Worm (Caenorhabditis elegans) whole organism, young adult: Measurements from ENCODE around the gene let-767.

Source experiments
- B0019.2 ChIP-seq: fragments of 200-800 bp; sonication (Bioruptor generic); conservative IDR thresholded peaks from 2 replicates; pipeline ENCODE4 v1.3.6; 2022; ENCODE audit warnings: missing genetic modification reagents, missing genetic modification characterization, missing compliant biosample characterization
- B0261.1 ChIP-seq: sonication (generic microtip); optimal IDR thresholded peaks from 2 replicates; lab custom pipeline; 2016; ENCODE audit warnings: mild to moderate bottlenecking, missing genetic modification characterization, moderate library complexity, missing compliant biosample characterization
- B0336.3 ChIP-seq: fragments of 200-800 bp; sonication (Bioruptor generic); IDR thresholded peaks from 2 replicates; pipeline ENCODE4 v1.3.6; 2022; ENCODE audit warnings: missing genetic modification characterization, missing compliant biosample characterization
- C06A6.2 ChIP-seq: fragments of 200-800 bp; sonication (Bioruptor generic); conservative IDR thresholded peaks from 2 replicates; pipeline ENCODE4 v1.3.6; 2022; ENCODE audit warnings: missing genetic modification characterization, missing compliant biosample characterization
- D2030.7 ChIP-seq: fragments of 200-800 bp; sonication (Bioruptor generic); IDR thresholded peaks from 2 replicates; pipeline ENCODE4 v1.3.6; 2022; ENCODE audit warnings: missing genetic modification reagents, missing genetic modification characterization, missing compliant biosample characterization
- F23B12.7 ChIP-seq: sonication (generic microtip); optimal IDR thresholded peaks from 2 replicates; lab custom pipeline; 2017; ENCODE audit warnings: missing genetic modification characterization, mild to moderate bottlenecking, missing compliant biosample characterization, antibody characterized with exemption, moderate library complexity; ENCODE audit not compliant: insufficient read depth
- F57C9.4 ChIP-seq: sonication (generic microtip); optimal IDR thresholded peaks from 2 replicates; lab custom pipeline; 2017; ENCODE audit warnings: mild to moderate bottlenecking, missing genetic modification characterization, missing compliant biosample characterization
- K11D2.4 ChIP-seq: fragments of 200-800 bp; sonication (Bioruptor generic); IDR thresholded peaks from 2 replicates; pipeline ENCODE4 v1.3.6; 2022; ENCODE audit warnings: missing genetic modification reagents, missing genetic modification characterization, missing compliant biosample characterization
- Y53F4B.3 ChIP-seq: fragments of 200-800 bp; sonication (Bioruptor generic); IDR thresholded peaks from 2 replicates; pipeline ENCODE4 v1.3.6; 2022; ENCODE audit warnings: missing genetic modification reagents, missing genetic modification characterization, missing compliant biosample characterization
- Y53G8AR.9 ChIP-seq: fragments of 200-800 bp; sonication (Bioruptor generic); conservative IDR thresholded peaks from 2 replicates; pipeline ENCODE4 v1.3.6; 2022; ENCODE audit warnings: missing genetic modification reagents, missing genetic modification characterization, missing compliant biosample characterization
- Y79H2A.3 ChIP-seq: fragments of 200-800 bp; sonication (Bioruptor generic); conservative IDR thresholded peaks from 2 replicates; pipeline ENCODE4 v1.3.6; 2022; ENCODE audit warnings: missing genetic modification reagents, missing genetic modification characterization, missing compliant biosample characterization
- akir-1 ChIP-seq: fragments of 200-800 bp; sonication (Bioruptor generic); optimal IDR thresholded peaks from 2 replicates; lab custom pipeline; 2018; ENCODE audit warnings: mild to moderate bottlenecking, missing genetic modification characterization, moderate library complexity, missing compliant biosample characterization
- athp-1 ChIP-seq: sonication (generic microtip); optimal IDR thresholded peaks from 2 replicates; lab custom pipeline; 2017; ENCODE audit warnings: mild to moderate bottlenecking, missing genetic modification characterization, missing compliant biosample characterization
- attf-6 ChIP-seq: fragments of 200-800 bp; sonication (Bioruptor generic); IDR thresholded peaks from 2 replicates; pipeline ENCODE4 v1.3.6; 2022; ENCODE audit warnings: missing genetic modification reagents, missing genetic modification characterization, missing compliant biosample characterization
- bed-1 ChIP-seq: fragments of 200-800 bp; sonication (Bioruptor generic); IDR thresholded peaks from 2 replicates; pipeline ENCODE4 v1.3.6; 2022; ENCODE audit warnings: missing genetic modification reagents, missing genetic modification characterization, missing compliant biosample characterization
- bed-2 ChIP-seq: fragments of 200-800 bp; sonication (Bioruptor generic); IDR thresholded peaks from 2 replicates; pipeline ENCODE4 v1.3.6; 2022; ENCODE audit warnings: missing genetic modification reagents, missing genetic modification characterization, missing compliant biosample characterization
- cebp-1 ChIP-seq, 2 experiments: fragments of 200-800 bp in 1 of 2; sonication (Bioruptor generic) in 1 of 2; sonication (generic microtip) in 1 of 2; IDR thresholded peaks in 1 of 2; optimal IDR thresholded peaks in 1 of 2; 2 replicates each; pipeline versions ENCODE4 v1.3.6 to Lab custom; 2017 to 2022; ENCODE audit warnings: missing compliant biosample characterization in 2 of 2, missing genetic modification characterization in 2 of 2, mild to moderate bottlenecking in 1 of 2, missing genetic modification reagents in 1 of 2, moderate library complexity in 1 of 2
- ceh-100 ChIP-seq: fragments of 200-800 bp; sonication (Bioruptor generic); IDR thresholded peaks from 2 replicates; pipeline ENCODE4 v1.3.6; 2022; ENCODE audit warnings: missing genetic modification reagents, missing genetic modification characterization, missing compliant biosample characterization
- dox-1 ChIP-seq: fragments of 200-800 bp; sonication (Bioruptor generic); IDR thresholded peaks from 2 replicates; pipeline ENCODE4 v1.3.6; 2022; ENCODE audit warnings: missing genetic modification reagents, missing genetic modification characterization, missing compliant biosample characterization
- efl-1 ChIP-seq: fragments of 150-350 bp; optimal IDR thresholded peaks from 2 replicates; lab custom pipeline; 2014; ENCODE audit warnings: missing biosample characterization, missing genetic modification reagents, missing genetic modification characterization
- egrh-3 ChIP-seq: fragments of 200-800 bp; sonication (Bioruptor generic); IDR thresholded peaks from 2 replicates; pipeline ENCODE4 v1.3.6; 2022; ENCODE audit warnings: missing genetic modification reagents, missing genetic modification characterization, missing compliant biosample characterization
- ets-4 ChIP-seq: fragments of 200-800 bp; sonication (Bioruptor generic); optimal IDR thresholded peaks from 2 replicates; lab custom pipeline; 2018; ENCODE audit warnings: mild to moderate bottlenecking, missing genetic modification characterization, missing compliant biosample characterization
- fkh-3 ChIP-seq: sonication (generic microtip); optimal IDR thresholded peaks from 2 replicates; lab custom pipeline; 2016; ENCODE audit warnings: mild to moderate bottlenecking, missing genetic modification characterization, missing compliant biosample characterization
- gei-17 ChIP-seq: fragments of 200-800 bp; sonication (Bioruptor generic); optimal IDR thresholded peaks from 2 replicates; lab custom pipeline; 2018; ENCODE audit warnings: mild to moderate bottlenecking, missing genetic modification characterization, missing compliant biosample characterization
- lag-1 ChIP-seq: fragments of 200-800 bp; sonication (Bioruptor generic); IDR thresholded peaks from 2 replicates; pipeline ENCODE4 v1.3.6; 2022; ENCODE audit warnings: missing genetic modification reagents, missing genetic modification characterization, missing compliant biosample characterization
- let-607 ChIP-seq, 2 experiments: fragments of 200-800 bp in 1 of 2; sonication (Bioruptor generic) in 1 of 2; sonication (generic microtip) in 1 of 2; optimal IDR thresholded peaks; 2 replicates each; lab custom pipeline; 2016 to 2018; ENCODE audit warnings: mild to moderate bottlenecking in 2 of 2, missing compliant biosample characterization in 2 of 2, missing genetic modification characterization in 2 of 2, moderate library complexity in 2 of 2, missing genotype in 1 of 2
- lin-35 ChIP-seq, 3 experiments: fragments of 150-350 bp in 2 of 3; sonication (generic microtip) in 1 of 3; optimal IDR thresholded peaks; 2 replicates each; lab custom pipeline; 2014 to 2018; ENCODE audit warnings: missing biosample characterization in 3 of 3, missing genetic modification characterization in 3 of 3, missing genetic modification reagents in 3 of 3
- lsl-1 ChIP-seq: fragments of 200-800 bp; sonication (Bioruptor generic); optimal IDR thresholded peaks from 2 replicates; lab custom pipeline; 2018; ENCODE audit warnings: mild to moderate bottlenecking, missing genetic modification characterization, moderate library complexity, missing compliant biosample characterization
- lsy-27 ChIP-seq: sonication (generic microtip); optimal IDR thresholded peaks from 2 replicates; lab custom pipeline; 2017; ENCODE audit warnings: missing genetic modification characterization, mild to moderate bottlenecking, missing compliant biosample characterization, antibody characterized with exemption, missing genotype, borderline replicate concordance; ENCODE audit not compliant: insufficient read depth
- madf-10 ChIP-seq: sonication (generic microtip); optimal IDR thresholded peaks from 2 replicates; lab custom pipeline; 2016; ENCODE audit warnings: mild to moderate bottlenecking, missing genetic modification characterization, missing compliant biosample characterization
- madf-6 ChIP-seq: fragments of 200-800 bp; sonication (Bioruptor generic); IDR thresholded peaks from 2 replicates; pipeline ENCODE4 v1.3.6; 2022; ENCODE audit warnings: missing genetic modification reagents, missing genetic modification characterization, missing compliant biosample characterization
- madf-8 ChIP-seq: fragments of 200-800 bp; sonication (Bioruptor generic); conservative IDR thresholded peaks from 2 replicates; pipeline ENCODE4 v1.3.6; 2022; ENCODE audit warnings: missing genetic modification reagents, missing genetic modification characterization, missing compliant biosample characterization
- nhr-179 ChIP-seq: sonication (generic microtip); optimal IDR thresholded peaks from 2 replicates; lab custom pipeline; 2016; ENCODE audit warnings: mild to moderate bottlenecking, missing genetic modification characterization, missing compliant biosample characterization
- nhr-80 ChIP-seq: sonication (generic microtip); optimal IDR thresholded peaks from 2 replicates; lab custom pipeline; 2016; ENCODE audit warnings: missing genetic modification characterization, missing compliant biosample characterization
- pbrm-1 ChIP-seq: fragments of 200-800 bp; sonication (Bioruptor generic); IDR thresholded peaks from 2 replicates; pipeline ENCODE4 v1.3.6; 2022; ENCODE audit warnings: missing genetic modification reagents, missing genetic modification characterization, missing compliant biosample characterization
- sdz-38 ChIP-seq: sonication (generic microtip); optimal IDR thresholded peaks from 2 replicates; lab custom pipeline; 2016; ENCODE audit warnings: missing genotype, missing genetic modification characterization, missing compliant biosample characterization
- snpc-1.1 ChIP-seq: sonication (generic microtip); optimal IDR thresholded peaks from 2 replicates; lab custom pipeline; 2017; ENCODE audit warnings: missing genetic modification characterization, mild to moderate bottlenecking, missing compliant biosample characterization, antibody characterized with exemption, moderate library complexity, missing genotype, missing genetic modification reagents; ENCODE audit not compliant: insufficient read depth
- somi-1 ChIP-seq: fragments of 200-800 bp; sonication (Bioruptor generic); optimal IDR thresholded peaks from 2 replicates; lab custom pipeline; 2018; ENCODE audit warnings: mild to moderate bottlenecking, missing genetic modification characterization, missing compliant biosample characterization
- tbp1 ChIP-seq: fragments of 200-800 bp; sonication (Bioruptor generic); optimal IDR thresholded peaks from 2 replicates; lab custom pipeline; 2018; ENCODE audit warnings: mild to moderate bottlenecking, missing genetic modification characterization, missing compliant biosample characterization
- tlf-1 ChIP-seq: fragments of 200-800 bp; sonication (Bioruptor generic); optimal IDR thresholded peaks from 2 replicates; lab custom pipeline; 2018; ENCODE audit warnings: mild to moderate bottlenecking, missing genetic modification characterization, missing compliant biosample characterization
- unc-130 ChIP-seq: sonication (generic microtip); optimal IDR thresholded peaks from 2 replicates; lab custom pipeline; 2016; ENCODE audit warnings: missing genetic modification reagents, missing genetic modification characterization, missing compliant biosample characterization
- xnd-1 ChIP-seq: sonication (generic microtip); optimal IDR thresholded peaks from 2 replicates; lab custom pipeline; 2016; ENCODE audit warnings: missing genotype, missing genetic modification reagents, missing genetic modification characterization, missing compliant biosample characterization
- zfh-2 ChIP-seq: fragments of 200-800 bp; sonication (Bioruptor generic); conservative IDR thresholded peaks from 2 replicates; pipeline ENCODE4 v1.3.6; 2022; ENCODE audit warnings: missing genetic modification reagents, missing genetic modification characterization, missing compliant biosample characterization
- zim-3 ChIP-seq: sonication (generic microtip); optimal IDR thresholded peaks from 2 replicates; lab custom pipeline; 2017; ENCODE audit warnings: mild to moderate bottlenecking, missing genetic modification characterization, moderate library complexity, missing compliant biosample characterization
- ztf-22 ChIP-seq: fragments of 200-800 bp; sonication (Bioruptor generic); optimal IDR thresholded peaks from 2 replicates; lab custom pipeline; 2018; ENCODE audit warnings: mild to moderate bottlenecking, missing genetic modification characterization, moderate library complexity, missing compliant biosample characterization
- ztf-25 ChIP-seq: fragments of 200-800 bp; sonication (Bioruptor generic); IDR thresholded peaks from 2 replicates; pipeline ENCODE4 v1.3.6; 2022; ENCODE audit warnings: missing genetic modification reagents, missing genetic modification characterization, missing compliant biosample characterization
- ztf-3 ChIP-seq: fragments of 200-800 bp; sonication (Bioruptor generic); optimal IDR thresholded peaks from 2 replicates; lab custom pipeline; 2018; ENCODE audit warnings: mild to moderate bottlenecking, missing genetic modification characterization, missing compliant biosample characterization

let-767 gene

ce11 chrIII:6374947-6375415, 35.2 kb upstream of the let-767 start, which contains the start of the genes rps-13 and nfx-1 (continued):
- TF ChIP-seq madf-10 (no peak), egrh-3 (GFP tag; lab: Robert Waterston, UW) (no peak), F57C9.4 (tag; lab: Kevin White, UChicago) (no peak), F23B12.7 (peak; percentile 57), lag-1 (GFP tag; lab: Robert Waterston, UW) (no peak), C06A6.2 (GFP tag; lab: Robert Waterston, UW) (no peak), dox-1 (GFP tag; lab: Robert Waterston, UW) (0 out of 2 replicates have a peak, but pooled peaks have one; percentile 8), tbp1 (GFP tag; lab: Kevin White, UChicago) (peak; percentile 46), let-607 (tag; optimal IDR thresholded peaks at IDR 0.05; lab: Kevin White, UChicago) (peak in 1 of 2 experiments; percentile 34), unc-130 (no peak), B0336.3 (GFP tag; lab: Robert Waterston, UW) (no peak), lsy-27 (no peak), ztf-25 (GFP tag; lab: Robert Waterston, UW) (no peak), athp-1 (no peak), B0019.2 (GFP tag; lab: Robert Waterston, UW) (no peak), lin-35 (GFP tag; optimal IDR thresholded peaks at IDR 0.05; lab: Kevin White, UChicago) (peak in 1 of 3 experiments; percentile 50), madf-8 (GFP tag; lab: Robert Waterston, UW) (no peak), bed-2 (no peak), snpc-1.1 (no peak), attf-6 (no peak), efl-1 (GFP tag; lab: Kevin White, UChicago) (peak; percentile 44), B0261.1 (tag; lab: Kevin White, UChicago) (no peak), ets-4 (GFP tag; lab: Kevin White, UChicago) (no peak), ztf-3 (no peak), Y53F4B.3 (GFP tag; lab: Robert Waterston, UW) (no peak), akir-1 (GFP tag; lab: Kevin White, UChicago) (no peak), xnd-1 (tag; lab: Kevin White, UChicago) (peak; percentile 2), cebp-1 (GFP tag; IDR thresholded peaks at IDR 0.05; lab: Robert Waterston, UW) (peak; percentile 35; the same call in 1 of the 2 replicates), cebp-1 (tag; optimal IDR thresholded peaks at IDR 0.05; lab: Kevin White, UChicago) (peak; percentile 89), lsl-1 (GFP tag; lab: Kevin White, UChicago) (peak; percentile 87), zfh-2 (GFP tag; lab: Robert Waterston, UW) (no peak), madf-6 (peak; percentile 64; the same call in 1 of the 2 replicates), ceh-100 (GFP tag; lab: Robert Waterston, UW) (no peak), nhr-179 (tag; lab: Kevin White, UChicago) (no peak), fkh-3 (tag; lab: Kevin White, UChicago) (no peak), Y79H2A.3 (GFP tag; lab: Robert Waterston, UW) (no peak), sdz-38 (no peak), tlf-1 (GFP tag; lab: Kevin White, UChicago) (peak; percentile 16)

ce11 chrIII:6373850-6374474, 34.2 kb upstream of the let-767 start:
- TF ChIP-seq bed-1 (GFP tag; lab: Robert Waterston, UW) (no peak), gei-17 (GFP tag; lab: Kevin White, UChicago) (no peak), pbrm-1 (GFP tag; lab: Robert Waterston, UW) (peak; percentile 57; the same call in 1 of the 2 replicates), D2030.7 (GFP tag; lab: Robert Waterston, UW) (peak; percentile 58), madf-8 (GFP tag; lab: Robert Waterston, UW) (0 out of 2 replicates have a peak, but pooled peaks have one; percentile 37), fkh-3 (tag; lab: Kevin White, UChicago) (no peak), lin-35 (GFP tag; optimal IDR thresholded peaks at IDR 0.05; lab: Kevin White, UChicago) (peak in 2 of 3 experiments; percentile 19 to 45), ztf-22 (no peak), K11D2.4 (GFP tag; lab: Robert Waterston, UW) (0 out of 2 replicates have a peak, but pooled peaks have one; percentile 36), nhr-80 (tag; lab: Kevin White, UChicago) (no peak), somi-1 (GFP tag; lab: Kevin White, UChicago) (peak; percentile 38), zim-3 (tag; lab: Kevin White, UChicago) (peak; percentile 29), akir-1 (GFP tag; lab: Kevin White, UChicago) (no peak), Y53G8AR.9 (GFP tag; lab: Robert Waterston, UW) (peak; percentile 86)
